Worm (Caenorhabditis elegans): ENCODE results near the gene Y48G9A.9.

Y48G9A.9 gene

ce11 chrIII:2100842-2101241, 8.3 kb downstream of the Y48G9A.9 start (continued):
- peak; percentile 79 for TF ChIP-seq tbx-2 (tag; optimal IDR thresholded peaks at IDR 0.05)
- peak; percentile 76 for TF ChIP-seq lin-13 (GFP tag; optimal IDR thresholded peaks at IDR 0.05)
- peak; percentile 40 for TF ChIP-seq lin-15B (tag; optimal IDR thresholded peaks at IDR 0.05)
- TF ChIP-seq rnt-1 (tag; optimal IDR thresholded peaks at IDR 0.05), result no peak
- TF ChIP-seq F16B12.6 (tag; optimal IDR thresholded peaks at IDR 0.05), result peak; percentile 61
- no peak for TF ChIP-seq ama-1 (optimal IDR thresholded peaks at IDR 0.05)
- TF ChIP-seq nhr-76 (tag; optimal IDR thresholded peaks at IDR 0.05), result no peak
- no peak for TF ChIP-seq blmp-1 (tag; optimal IDR thresholded peaks at IDR 0.05)
- TF ChIP-seq egl-13 (tag; optimal IDR thresholded peaks at IDR 0.05), result peak; percentile 79

- no peak for TF ChIP-seq nhr-84 (tag; optimal IDR thresholded peaks at IDR 0.05)
- no peak for TF ChIP-seq mep-1 (tag; optimal IDR thresholded peaks at IDR 0.05)
- TF ChIP-seq unc-130 (tag; optimal IDR thresholded peaks at IDR 0.05), result no peak
- TF ChIP-seq pqm-1 (tag; optimal IDR thresholded peaks at IDR 0.05), result no peak
- TF ChIP-seq ztf-11 (tag; optimal IDR thresholded peaks at IDR 0.05), result no peak
- TF ChIP-seq zip-4 (GFP tag; optimal IDR thresholded peaks at IDR 0.05), result no peak
- no peak for TF ChIP-seq sup-37 (GFP tag; optimal IDR thresholded peaks at IDR 0.05)
- TF ChIP-seq Y116A8C.19 (tag; optimal IDR thresholded peaks at IDR 0.05; ENCODE audit: borderline replicate concordance), result no peak
- no peak for TF ChIP-seq fkh-10 (GFP tag; optimal IDR thresholded peaks at IDR 0.05)
- no peak for TF ChIP-seq C34B4.2 (tag; optimal IDR thresholded peaks at IDR 0.05)
- TF ChIP-seq elt-2 (tag; optimal IDR thresholded peaks at IDR 0.05), result no peak
- TF ChIP-seq mef-2 (tag; optimal IDR thresholded peaks at IDR 0.05), result no peak
- TF ChIP-seq tlp-1 (tag; optimal IDR thresholded peaks at IDR 0.05), result no peak
- TF ChIP-seq hpl-2 (GFP tag; optimal IDR thresholded peaks at IDR 0.05), result no peak
- no peak for TF ChIP-seq nhr-90 (tag; optimal IDR thresholded peaks at IDR 0.05; ENCODE audit: poor library complexity)
- TF ChIP-seq nhr-47 (tag; optimal IDR thresholded peaks at IDR 0.05), result no peak
- TF ChIP-seq ama-1 (optimal IDR thresholded peaks at IDR 0.05), result no peak
These were observed 8.8 kb downstream of the Y48G9A.9 start for ce11 chrIII:2101310-2101709.

DNA sequence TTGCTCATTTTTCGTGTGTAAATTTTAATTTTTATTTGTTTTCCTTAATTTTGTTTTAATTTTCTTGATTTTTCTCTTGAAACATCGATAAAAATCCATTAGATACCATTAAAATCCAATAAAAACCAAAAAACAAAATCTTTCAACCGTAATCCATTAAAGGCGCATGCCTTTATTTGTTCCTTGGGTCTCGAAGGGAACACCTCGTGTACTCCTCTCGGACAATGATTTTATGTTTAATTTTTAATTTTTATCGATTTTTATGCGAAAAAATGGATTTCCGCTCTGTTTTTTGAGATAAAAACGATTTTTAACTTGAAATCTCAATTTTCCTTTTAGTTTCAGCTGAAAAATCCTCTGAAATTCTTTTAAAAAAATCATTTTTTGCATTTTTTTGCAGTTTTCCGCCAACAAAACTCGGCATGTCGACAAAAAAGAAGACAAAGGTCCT, 9.4 kb downstream of the Y48G9A.9 start, which contains the start of gene ppk-2:
Gene ppk-2 (plus strand): TSS at position 401 of the 451 bp plus-strand sequence.
- no peak for TF ChIP-seq mep-1 (tag; optimal IDR thresholded peaks at IDR 0.05)
- no peak for TF ChIP-seq mdl-1 (tag; optimal IDR thresholded peaks at IDR 0.05)
- no peak for TF ChIP-seq sptf-1 (tag; optimal IDR thresholded peaks at IDR 0.05)
- no peak for TF ChIP-seq ztf-11 (tag; optimal IDR thresholded peaks at IDR 0.05)

ce11 chrIII:2105935-2106334, 13.4 kb downstream of the Y48G9A.9 start:
- TF ChIP-seq lin-14 (GFP tag; optimal IDR thresholded peaks at IDR 0.05), result no peak
- no peak for TF ChIP-seq ztf-11 (tag; optimal IDR thresholded peaks at IDR 0.05)
- TF ChIP-seq efl-1 (optimal IDR thresholded peaks at IDR 0.05), result no peak
- no peak for TF ChIP-seq efl-1 (GFP tag; optimal IDR thresholded peaks at IDR 0.05 in 1 of 2)
- no peak for TF ChIP-seq tlp-1 (tag; optimal IDR thresholded peaks at IDR 0.05)
- TF ChIP-seq lsy-2 (tag; optimal IDR thresholded peaks at IDR 0.05), result no peak
- TF ChIP-seq F16B12.6 (tag; optimal IDR thresholded peaks at IDR 0.05), result no peak
- no peak for TF ChIP-seq pax-3 (tag; optimal IDR thresholded peaks at IDR 0.05)
- no peak for TF ChIP-seq dsc-1 (tag; optimal IDR thresholded peaks at IDR 0.05)
- no peak for TF ChIP-seq aha-1 (tag; optimal IDR thresholded peaks at IDR 0.05)
- no peak for TF ChIP-seq nhr-85 (tag)
- TF ChIP-seq unc-130 (tag; optimal IDR thresholded peaks at IDR 0.05), result no peak
- no peak for TF ChIP-seq ceh-90 (tag; optimal IDR thresholded peaks at IDR 0.05)
- no peak for TF ChIP-seq ces-1 (GFP tag; optimal IDR thresholded peaks at IDR 0.05)
- TF ChIP-seq unc-86 (tag; optimal IDR thresholded peaks at IDR 0.05), result no peak

Measured in whole organism, L1 larva.